Fruit fly (Drosophila melanogaster) whole organism, embryonic: ENCODE results near the gene CG6094.

Experiments used
- Abd-B ChIP-seq: fragments of 200-800 bp; sonication (Bioruptor generic); optimal IDR thresholded peaks from 2 replicates; lab custom pipeline; 2018; ENCODE audit warnings: missing biosample characterization, mild to moderate bottlenecking, missing genetic modification characterization, moderate library complexity
- BEAF-32 ChIP-seq: fragments of 200-800 bp; sonication (Bioruptor generic); optimal IDR thresholded peaks from 3 replicates; lab custom pipeline; 2017; ENCODE audit warnings: missing biosample characterization, missing genetic modification characterization, mild to moderate bottlenecking, moderate library complexity, missing genetic modification reagents
- Blimp-1 ChIP-seq: fragments of 200-800 bp; sonication (Bioruptor generic); optimal IDR thresholded peaks from 3 replicates; lab custom pipeline; 2018; ENCODE audit warnings: missing biosample characterization, missing genetic modification characterization, mild to moderate bottlenecking, moderate library complexity, missing genetic modification reagents
- CG10565 ChIP-seq: fragments of 200-800 bp; sonication (Bioruptor generic); optimal IDR thresholded peaks from 3 replicates; lab custom pipeline; 2016; ENCODE audit warnings: missing biosample characterization, mild to moderate bottlenecking, missing genetic modification characterization
- CG10959 ChIP-seq: fragments of 200-800 bp; sonication (Bioruptor generic); IDR thresholded peaks from 2 replicates; pipeline ENCODE4 v1.3.6; 2022; ENCODE audit warnings: missing biosample characterization, missing genetic modification characterization
- CG11093 ChIP-seq: fragments of 200-800 bp; sonication (Bioruptor generic); IDR thresholded peaks from 3 replicates; pipeline ENCODE4 v1.3.6; 2022; ENCODE audit warnings: missing biosample characterization, missing genetic modification characterization
- CG11398 ChIP-seq: fragments of 200-800 bp; sonication (Bioruptor generic); optimal IDR thresholded peaks from 2 replicates; lab custom pipeline; 2016; ENCODE audit warnings: missing biosample characterization, missing genetic modification characterization
- CG13775 ChIP-seq: fragments of 200-800 bp; sonication (Bioruptor generic); optimal IDR thresholded peaks from 3 replicates; lab custom pipeline; 2017; ENCODE audit warnings: missing biosample characterization, mild to moderate bottlenecking, missing genetic modification characterization
- CG15601 ChIP-seq: fragments of 200-800 bp; sonication (Bioruptor generic); optimal IDR thresholded peaks from 3 replicates; lab custom pipeline; 2019; ENCODE audit warnings: missing biosample characterization, mild to moderate bottlenecking, missing genetic modification characterization, moderate library complexity
- CG1603 ChIP-seq: fragments of 200-800 bp; sonication (Bioruptor generic); optimal IDR thresholded peaks from 2 replicates; lab custom pipeline; 2019; ENCODE audit warnings: missing biosample characterization, mild to moderate bottlenecking, missing genetic modification characterization, moderate library complexity
- CG16815 ChIP-seq: fragments of 200-800 bp; sonication (Bioruptor generic); optimal IDR thresholded peaks from 3 replicates; lab custom pipeline; 2017; ENCODE audit warnings: missing biosample characterization, mild to moderate bottlenecking, missing genetic modification characterization
- CG1792 ChIP-seq: fragments of 200-800 bp; sonication (Bioruptor generic); optimal IDR thresholded peaks from 2 replicates; lab custom pipeline; 2016; ENCODE audit warnings: missing biosample characterization, missing genetic modification characterization
- CG6813 ChIP-seq: fragments of 200-800 bp; sonication (Bioruptor generic); optimal IDR thresholded peaks from 2 replicates; lab custom pipeline; 2017; ENCODE audit warnings: missing biosample characterization, missing genetic modification characterization, mild to moderate bottlenecking, moderate library complexity, missing genetic modification reagents
- CG7357 ChIP-seq: fragments of 200-800 bp; sonication (Bioruptor generic); IDR thresholded peaks from 3 replicates; pipeline ENCODE4 v1.3.6; 2022; ENCODE audit warnings: missing biosample characterization, missing genetic modification characterization
- CG7372 ChIP-seq: fragments of 200-800 bp; sonication (Bioruptor generic); IDR thresholded peaks from 2 replicates; pipeline ENCODE4 v1.3.6; 2022; ENCODE audit warnings: missing biosample characterization, missing genetic modification characterization
- CG7987 ChIP-seq: fragments of 200-800 bp; sonication (Bioruptor generic); optimal IDR thresholded peaks from 2 replicates; lab custom pipeline; 2018; ENCODE audit warnings: missing biosample characterization, mild to moderate bottlenecking, missing genetic modification characterization, moderate library complexity
- CG8478 ChIP-seq: fragments of >200 bp; optimal IDR thresholded peaks from 2 replicates; lab custom pipeline; 2018
- CG8765 ChIP-seq: fragments of 200-800 bp; sonication (Bioruptor generic); IDR thresholded peaks from 2 replicates; pipeline ENCODE4 v1.3.6; 2022; ENCODE audit warnings: missing biosample characterization, missing genetic modification characterization
- D19A ChIP-seq: fragments of 200-800 bp; optimal IDR thresholded peaks from 3 replicates; lab custom pipeline; 2019; ENCODE audit warnings: missing biosample characterization, mild to moderate bottlenecking, missing genetic modification characterization, moderate library complexity
- Dek ChIP-seq: fragments of 200-800 bp; sonication (Bioruptor generic); optimal IDR thresholded peaks from 3 replicates; lab custom pipeline; 2019; ENCODE audit warnings: missing biosample characterization, mild to moderate bottlenecking, missing genetic modification characterization, moderate library complexity
- Dfd ChIP-seq, 2 experiments: fragments of >200 bp; optimal IDR thresholded peaks; 2 replicates each; lab custom pipeline; 2017; ENCODE audit warnings: missing biosample characterization in 2 of 2, missing genetic modification characterization in 2 of 2
- E2f1 ChIP-seq: fragments of 200-800 bp; sonication (Bioruptor generic); IDR thresholded peaks from 2 replicates; pipeline ENCODE4 v1.3.6; 2022; ENCODE audit warnings: missing biosample characterization, missing genetic modification characterization
- Elba2 ChIP-seq: fragments of 200-800 bp; sonication (Bioruptor generic); optimal IDR thresholded peaks from 3 replicates; lab custom pipeline; 2016; ENCODE audit warnings: missing biosample characterization, missing genetic modification characterization
- Lpt ChIP-seq: fragments of >200 bp; optimal IDR thresholded peaks from 2 replicates; lab custom pipeline; 2018; ENCODE audit warnings: missing biosample characterization, missing genetic modification characterization
- Max ChIP-seq: fragments of 200-800 bp; sonication (Bioruptor generic); optimal IDR thresholded peaks from 2 replicates; lab custom pipeline; 2016; ENCODE audit warnings: missing biosample characterization, mild to moderate bottlenecking, missing genetic modification characterization
- Myb ChIP-seq: fragments of 200-800 bp; sonication (Bioruptor generic); optimal IDR thresholded peaks from 2 replicates; lab custom pipeline; 2016; ENCODE audit warnings: missing biosample characterization, missing genetic modification characterization
- NC2α ChIP-seq: fragments of 200-800 bp; sonication (Bioruptor generic); optimal IDR thresholded peaks from 2 replicates; lab custom pipeline; 2016; ENCODE audit warnings: missing biosample characterization, missing genetic modification characterization
- NFAT ChIP-seq: fragments of 200-800 bp; sonication (Bioruptor generic); IDR thresholded peaks from 2 replicates; pipeline ENCODE4 v1.3.6; 2022; ENCODE audit warnings: missing biosample characterization, missing genetic modification characterization
- Scr ChIP-seq: fragments of 200-800 bp; sonication (Bioruptor generic); IDR thresholded peaks from 2 replicates; pipeline ENCODE4 v1.3.6; 2022; ENCODE audit warnings: missing biosample characterization, missing genetic modification characterization; ENCODE audit not compliant: partially characterized antibody
- Sox102F ChIP-seq: fragments of 200-800 bp; sonication (Bioruptor generic); optimal IDR thresholded peaks from 2 replicates; lab custom pipeline; 2018; ENCODE audit warnings: missing biosample characterization, mild to moderate bottlenecking, missing genetic modification characterization, moderate library complexity
- Usf ChIP-seq: fragments of 200-800 bp; sonication (Bioruptor generic); optimal IDR thresholded peaks from 2 replicates; lab custom pipeline; 2017; ENCODE audit warnings: missing genotype, missing biosample characterization, missing genetic modification characterization
- Xrp1 ChIP-seq: fragments of 200-800 bp; sonication (Bioruptor generic); IDR thresholded peaks from 2 replicates; pipeline ENCODE4 v1.3.6; 2022; ENCODE audit warnings: missing biosample characterization, missing genetic modification characterization
- ac ChIP-seq: fragments of 200-800 bp; sonication (Bioruptor generic); optimal IDR thresholded peaks from 3 replicates; lab custom pipeline; 2017; ENCODE audit warnings: missing biosample characterization, mild to moderate bottlenecking, missing genetic modification characterization
- ase ChIP-seq: fragments of 200-800 bp; sonication (Bioruptor generic); IDR thresholded peaks from 3 replicates; pipeline ENCODE4 v1.3.6; 2022; ENCODE audit warnings: missing biosample characterization, missing genetic modification characterization
- bowl ChIP-seq: fragments of 200-800 bp; sonication (Bioruptor generic); IDR thresholded peaks from 2 replicates; pipeline ENCODE4 v1.3.6; 2022; ENCODE audit warnings: missing biosample characterization, missing genetic modification characterization
- cas ChIP-seq: fragments of 200-800 bp; sonication (Bioruptor generic); IDR thresholded peaks from 2 replicates; pipeline ENCODE4 v1.3.6; 2022; ENCODE audit warnings: missing biosample characterization, missing genetic modification characterization
- chm ChIP-seq: fragments of 200-800 bp; sonication (Bioruptor generic); IDR thresholded peaks from 2 replicates; pipeline ENCODE4 v1.3.6; 2022; ENCODE audit warnings: missing biosample characterization, missing genetic modification characterization
- disco-r ChIP-seq: fragments of 200-800 bp; sonication (Bioruptor generic); optimal IDR thresholded peaks from 2 replicates; lab custom pipeline; 2016; ENCODE audit warnings: missing biosample characterization, missing genetic modification characterization
- ewg ChIP-seq: fragments of 200-800 bp; sonication (Bioruptor generic); optimal IDR thresholded peaks from 3 replicates; lab custom pipeline; 2017; ENCODE audit warnings: mild to moderate bottlenecking, missing biosample characterization, missing genetic modification reagents, missing genetic modification characterization
- fu2 ChIP-seq: fragments of 200-800 bp; sonication (Bioruptor generic); optimal IDR thresholded peaks from 2 replicates; lab custom pipeline; 2016; ENCODE audit warnings: missing biosample characterization, missing genetic modification characterization
- gcm2 ChIP-seq: fragments of 200-800 bp; sonication (Bioruptor generic); optimal IDR thresholded peaks from 2 replicates; lab custom pipeline; 2016; ENCODE audit warnings: missing biosample characterization, missing genetic modification characterization
- insv ChIP-seq, 2 experiments: fragments of 200-800 bp; sonication (Bioruptor generic); optimal IDR thresholded peaks; 3 replicates each; lab custom pipeline; 2016 to 2018; ENCODE audit warnings: missing biosample characterization in 2 of 2, missing genetic modification characterization in 2 of 2
- inv ChIP-seq: fragments of 200-800 bp; sonication (Bioruptor generic); IDR thresholded peaks from 2 replicates; pipeline ENCODE4 v1.3.6; 2022; ENCODE audit warnings: missing biosample characterization, missing genetic modification characterization; ENCODE audit not compliant: partially characterized antibody
- kni ChIP-seq: fragments of 200-800 bp; sonication (Bioruptor generic); optimal IDR thresholded peaks from 3 replicates; lab custom pipeline; 2017; ENCODE audit warnings: mild to moderate bottlenecking, missing biosample characterization, missing genetic modification reagents, missing genetic modification characterization
- pnt ChIP-seq: fragments of 200-800 bp; sonication (Bioruptor generic); optimal IDR thresholded peaks from 3 replicates; lab custom pipeline; 2016; ENCODE audit warnings: missing biosample characterization, missing genetic modification characterization
- pzg ChIP-seq: fragments of 200-800 bp; sonication (Bioruptor generic); optimal IDR thresholded peaks from 3 replicates; lab custom pipeline; 2018; ENCODE audit warnings: missing biosample characterization, mild to moderate bottlenecking, missing genetic modification characterization, moderate library complexity
- sim ChIP-seq: fragments of 200-800 bp; sonication (Bioruptor generic); IDR thresholded peaks from 2 replicates; pipeline ENCODE4 v1.3.6; 2022; ENCODE audit warnings: missing biosample characterization, missing genetic modification characterization
- tx ChIP-seq: fragments of 200-800 bp; sonication (Bioruptor generic); optimal IDR thresholded peaks from 2 replicates; lab custom pipeline; 2016; ENCODE audit warnings: missing biosample characterization, missing genetic modification characterization
- unpg ChIP-seq: fragments of 200-800 bp; sonication (Bioruptor generic); optimal IDR thresholded peaks from 3 replicates; lab custom pipeline; 2018; ENCODE audit warnings: missing biosample characterization, mild to moderate bottlenecking, missing genetic modification characterization, moderate library complexity
- usp ChIP-seq: fragments of >200 bp; optimal IDR thresholded peaks from 2 replicates; lab custom pipeline; 2017; ENCODE audit warnings: missing biosample characterization, missing genetic modification characterization

The CG6094 gene

dm6 chr2L:10506557-10507252, at the start of gene CG6094, which contains the start of gene Myo31DF (continued):
- 0 out of 2 replicates have a peak, but pooled peaks have one; percentile 29 for TF ChIP-seq Scr (GFP tag; lab: Robert Waterston, UW)
- no peak for TF ChIP-seq gcm2 (GFP tag; lab: Kevin White, UChicago)
- peak; percentile 81 for TF ChIP-seq CG1603
- TF ChIP-seq ac (GFP tag; lab: Kevin White, UChicago): no peak
- TF ChIP-seq disco-r (GFP tag; lab: Kevin White, UChicago): no peak
- TF ChIP-seq Blimp-1 (GFP tag; lab: Kevin White, UChicago): peak; percentile 32
- TF ChIP-seq CG7987 (GFP tag; lab: Kevin White, UChicago): peak; percentile 55
- TF ChIP-seq NFAT: peak; percentile 49; the same call in 1 of the 2 replicates
- TF ChIP-seq NC2α (GFP tag; lab: Kevin White, UChicago): no peak
- no peak for TF ChIP-seq Sox102F (GFP tag; lab: Kevin White, UChicago)
- no peak for TF ChIP-seq CG13775 (GFP tag; lab: Kevin White, UChicago)
- TF ChIP-seq ewg (GFP tag; lab: Kevin White, UChicago): peak; percentile 41
- TF ChIP-seq chm (GFP tag; lab: Robert Waterston, UW): peak; percentile 78
- TF ChIP-seq fu2 (GFP tag; lab: Kevin White, UChicago): peak; percentile 43
- TF ChIP-seq unpg: no peak
- TF ChIP-seq CG10565 (GFP tag; lab: Kevin White, UChicago): no peak
- no peak for TF ChIP-seq CG1792 (GFP tag; lab: Kevin White, UChicago)
- TF ChIP-seq usp: no peak
- peak in 1 of 2 experiments; percentile 90 for TF ChIP-seq insv (GFP tag; optimal IDR thresholded peaks at IDR 0.05; lab: Kevin White, UChicago)
- peak; percentile 49 for TF ChIP-seq Abd-B (GFP tag; lab: Kevin White, UChicago)
- no peak for TF ChIP-seq Usf (GFP tag; lab: Kevin White, UChicago)
- peak in 1 of 2 experiments; percentile 44 for TF ChIP-seq Dfd (GFP tag; optimal IDR thresholded peaks at IDR 0.05; lab: Kevin White, UChicago)
- peak; percentile 7 for TF ChIP-seq pnt (GFP tag; lab: Kevin White, UChicago)
- no peak for TF ChIP-seq sim (GFP tag; lab: Robert Waterston, UW)
- TF ChIP-seq Max: no peak
- TF ChIP-seq CG8765 (GFP tag; lab: Robert Waterston, UW): no peak
- peak; percentile 29; the same call in 1 of the 2 replicates for TF ChIP-seq Xrp1 (GFP tag; lab: Robert Waterston, UW)
- TF ChIP-seq tx (GFP tag; lab: Kevin White, UChicago): peak; percentile 34
- TF ChIP-seq D19A (tag; lab: Kevin White, UChicago): no peak
- TF ChIP-seq Lpt (GFP tag; lab: Kevin White, UChicago): no peak
- peak; percentile 68 for TF ChIP-seq Myb (GFP tag; lab: Kevin White, UChicago)
- no peak for TF ChIP-seq E2f1 (GFP tag; lab: Robert Waterston, UW)
- peak; percentile 79 for TF ChIP-seq CG15601 (tag; lab: Kevin White, UChicago)
- peak; percentile 98 for TF ChIP-seq pzg
- no peak; the same call in 1 of the 2 replicates for TF ChIP-seq inv (GFP tag; lab: Robert Waterston, UW)
- TF ChIP-seq Elba2: no peak
- peak; percentile 99 for TF ChIP-seq CG7357
- TF ChIP-seq bowl (GFP tag; lab: Robert Waterston, UW): no peak
- TF ChIP-seq ase: peak; percentile 40; the same call in 1 of the 3 replicates
- peak; percentile 33 for TF ChIP-seq Dek (tag; lab: Kevin White, UChicago)
- TF ChIP-seq kni (GFP tag; lab: Kevin White, UChicago): no peak
- TF ChIP-seq CG7372 (GFP tag; lab: Robert Waterston, UW): no peak
- TF ChIP-seq BEAF-32 (GFP tag; lab: Kevin White, UChicago): peak; percentile 61
- no peak for TF ChIP-seq CG16815 (GFP tag; lab: Kevin White, UChicago)
- TF ChIP-seq cas (GFP tag; lab: Robert Waterston, UW): no peak
- peak; percentile 24 for TF ChIP-seq CG11398 (GFP tag; lab: Kevin White, UChicago)
- TF ChIP-seq CG8478 (lab: Kevin White, UChicago): no peak
- no peak for TF ChIP-seq CG11093 (GFP tag; lab: Robert Waterston, UW)
- no peak for TF ChIP-seq CG6813
- TF ChIP-seq CG10959 (GFP tag; lab: Robert Waterston, UW): no peak
